Worm (Caenorhabditis elegans) whole organism, L3 larva: Measurements from ENCODE around the gene jmjd-3.3.

Source experiments
- R02D3.7 ChIP-seq: fragments of 150-350 bp; optimal IDR thresholded peaks from 2 replicates; lab custom pipeline; 2014; ENCODE audit warnings: missing biosample characterization, missing genetic modification characterization
- ZK546.5 ChIP-seq: sonication (generic microtip); optimal IDR thresholded peaks from 2 replicates; lab custom pipeline; 2017; ENCODE audit warnings: missing biosample characterization, missing genetic modification characterization
- fos-1 ChIP-seq: fragments of 150-350 bp; optimal IDR thresholded peaks from 2 replicates; lab custom pipeline; 2014; ENCODE audit warnings: missing biosample characterization, missing genetic modification characterization
- nhr-237 ChIP-seq: fragments of 150-350 bp; optimal IDR thresholded peaks from 2 replicates; lab custom pipeline; 2014; ENCODE audit warnings: missing biosample characterization, missing genetic modification characterization
- sea-2 ChIP-seq: fragments of 150-350 bp; sonication (generic microtip); optimal IDR thresholded peaks from 4 replicates; lab custom pipeline; 2014; ENCODE audit warnings: missing biosample characterization, missing genetic modification reagents, missing genetic modification characterization

- TF ChIP-seq fos-1 (tag; lab: Kevin White, UChicago), result no peak
- no peak for TF ChIP-seq sea-2 (GFP tag; lab: Kevin White, UChicago)
- no peak for TF ChIP-seq R02D3.7 (tag; lab: Kevin White, UChicago)
- TF ChIP-seq ZK546.5, result no peak
- no peak for TF ChIP-seq nhr-237 (tag; lab: Kevin White, UChicago)
Observed at ce11 chrX:13443283-13443682, 7.1 kb downstream of the jmjd-3.3 start.
